Fruit fly (Drosophila melanogaster): ENCODE measurements around the gene B-H2.
A peak's percentile ranks its signal among the peaks of the same experiment; 100 is the strongest.

Gene B-H2

DNA sequence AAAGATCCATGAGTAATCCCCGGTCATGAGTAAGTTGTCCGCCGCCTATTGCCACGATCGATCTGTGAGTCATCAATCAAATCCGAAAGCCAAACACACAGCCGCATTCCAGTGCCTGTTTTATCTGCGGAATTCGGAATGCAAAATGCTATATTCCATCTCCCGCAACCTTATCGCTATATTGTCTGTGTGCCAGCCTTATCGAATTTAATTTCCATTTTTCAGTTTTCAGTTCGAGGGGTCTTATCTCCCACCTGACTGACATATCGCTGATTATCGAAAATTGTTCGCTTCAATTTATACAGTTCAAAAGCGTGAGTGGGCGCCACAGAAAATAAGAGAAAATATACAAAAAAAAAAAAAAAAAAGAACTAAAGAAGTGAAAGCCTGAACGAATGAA, 25.2 kb upstream of the B-H2 start:
- TF ChIP-seq h (GFP tag; optimal IDR thresholded peaks at IDR 0.05) (peak; percentile 30), psq (GFP tag; optimal IDR thresholded peaks at IDR 0.05) (no peak), Rel (GFP tag; optimal IDR thresholded peaks at IDR 0.05) (no peak), Rel (tag; optimal IDR thresholded peaks at IDR 0.05) (peak; percentile 62)

DNA sequence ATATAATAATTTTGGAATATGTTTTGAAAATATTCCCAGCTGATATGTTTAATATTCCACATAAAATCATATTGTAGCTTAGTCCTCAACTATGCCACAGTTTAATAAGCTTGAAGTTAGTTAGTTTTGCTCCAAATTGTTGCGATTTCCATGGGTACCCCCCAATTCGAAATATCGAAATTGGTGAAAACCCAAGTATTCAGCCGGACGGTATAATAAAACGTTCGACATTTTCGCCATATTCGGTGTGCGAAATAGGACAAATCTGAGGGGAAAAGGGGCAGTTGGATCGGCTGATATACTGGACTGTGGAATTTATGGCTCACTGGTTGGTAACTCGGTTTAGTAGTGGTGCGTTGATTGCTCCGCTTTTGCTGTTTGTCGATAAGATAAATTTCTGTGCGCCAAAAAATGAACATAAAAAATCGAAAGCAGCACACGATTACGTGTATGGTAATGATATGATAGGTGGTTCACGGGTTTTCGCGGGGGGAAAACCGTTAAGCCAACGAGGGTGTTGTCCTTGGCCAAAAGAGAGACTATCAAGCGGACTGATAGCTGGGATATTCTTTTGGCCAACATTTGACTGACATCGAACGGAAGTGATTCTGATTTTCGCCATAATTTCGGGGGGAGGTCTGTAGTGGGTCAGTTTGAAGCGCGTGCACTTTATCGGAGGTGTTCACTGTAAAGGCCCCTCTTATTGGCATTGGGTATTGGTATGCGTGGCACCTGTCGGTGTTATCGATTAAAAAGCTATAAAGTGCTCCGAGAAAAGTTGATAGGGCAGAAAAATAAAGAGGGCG, 24.0 kb upstream of the B-H2 start:
- peak; percentile 4 for TF ChIP-seq fru (GFP tag; optimal IDR thresholded peaks at IDR 0.05)
- no peak for TF ChIP-seq Mio (GFP tag; optimal IDR thresholded peaks at IDR 0.05)
- TF ChIP-seq h (GFP tag; optimal IDR thresholded peaks at IDR 0.05) = peak; percentile 60
- peak in 1 of 2 experiments; percentile 20 for TF ChIP-seq foxo (GFP tag; optimal IDR thresholded peaks at IDR 0.05)
- no peak for TF ChIP-seq pan (optimal IDR thresholded peaks at IDR 0.05)
- TF ChIP-seq dsf (GFP tag; optimal IDR thresholded peaks at IDR 0.05; ENCODE audit: borderline replicate concordance) = no peak
- TF ChIP-seq Rel (GFP tag; optimal IDR thresholded peaks at IDR 0.05) = no peak
- peak; percentile 98 for TF ChIP-seq Rel (tag; optimal IDR thresholded peaks at IDR 0.05)

DNA sequence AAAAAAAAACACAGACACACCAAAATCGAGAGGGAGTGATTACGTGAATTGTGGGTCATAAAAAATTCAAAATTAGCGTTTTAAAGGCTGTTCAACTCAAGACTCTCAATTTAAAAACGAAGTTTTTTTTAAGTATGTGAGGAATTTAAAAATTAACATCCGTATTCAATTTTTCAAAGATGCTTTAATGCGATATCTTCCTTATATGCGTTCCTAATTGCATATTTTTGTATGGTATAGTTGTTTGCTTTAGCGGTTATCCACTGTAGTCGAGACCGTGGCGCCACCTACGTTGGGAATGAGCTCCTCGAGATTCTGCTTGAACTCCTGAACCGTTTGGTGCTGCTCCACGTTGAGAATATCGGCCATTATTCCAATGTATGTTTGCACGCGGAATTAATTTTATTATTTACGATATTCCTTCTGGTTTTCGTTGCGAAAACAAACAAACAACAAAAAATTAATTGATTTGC, 23.4 kb upstream of the B-H2 start:
- peak in 1 of 2 experiments; percentile 31 for TF ChIP-seq foxo (GFP tag; optimal IDR thresholded peaks at IDR 0.05)
- no peak for TF ChIP-seq GATAd (GFP tag; optimal IDR thresholded peaks at IDR 0.05)
- peak; percentile 16 for TF ChIP-seq rgr (GFP tag; optimal IDR thresholded peaks at IDR 0.05)

DNA sequence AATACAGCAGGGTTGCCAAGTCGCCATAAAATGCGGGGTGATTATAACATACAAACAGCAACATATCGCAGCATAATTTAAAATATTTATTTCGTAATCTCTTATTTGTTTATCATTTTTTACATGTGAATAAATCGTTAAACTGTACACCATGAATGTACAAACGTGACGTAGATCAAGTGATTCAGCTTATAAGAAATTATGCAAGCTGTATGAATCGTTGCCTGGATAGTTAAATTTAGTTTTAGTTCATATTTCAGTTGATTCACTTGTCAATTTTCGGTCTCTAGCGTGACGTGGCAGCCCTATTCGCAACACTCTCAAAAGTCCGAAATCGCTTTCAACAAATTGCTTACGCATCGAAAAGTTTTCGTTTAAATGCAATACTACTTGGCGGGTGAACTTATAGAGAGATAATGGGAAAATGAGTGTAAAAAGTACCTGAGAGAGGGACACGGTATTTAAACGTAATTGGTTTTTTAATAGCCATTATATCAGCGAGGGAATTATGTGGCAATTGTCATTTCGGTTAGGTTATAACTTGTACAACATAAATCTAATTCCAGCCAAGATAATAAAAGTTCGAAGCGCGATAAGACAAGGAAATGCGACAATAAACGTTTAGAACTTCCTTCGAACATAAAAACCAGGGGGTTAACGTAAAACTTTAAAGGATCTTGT, 22.2 kb upstream of the B-H2 start:
- TF ChIP-seq psq (GFP tag; optimal IDR thresholded peaks at IDR 0.05) (peak; percentile 47), N (GFP tag; optimal IDR thresholded peaks at IDR 0.05) (no peak), GATAd (GFP tag; optimal IDR thresholded peaks at IDR 0.05) (no peak), Dif (GFP tag; optimal IDR thresholded peaks at IDR 0.05; ENCODE audit: partially characterized antibody) (no peak), dsf (GFP tag; optimal IDR thresholded peaks at IDR 0.05; ENCODE audit: borderline replicate concordance) (no peak), brk (GFP tag; optimal IDR thresholded peaks at IDR 0.05) (peak; percentile 1), OdsH (GFP tag; optimal IDR thresholded peaks at IDR 0.05) (peak; percentile 50), Dfd (GFP tag; optimal IDR thresholded peaks at IDR 0.05) (no peak), rgr (GFP tag; optimal IDR thresholded peaks at IDR 0.05) (peak; percentile 75), CG9705 (GFP tag; optimal IDR thresholded peaks at IDR 0.05) (peak; percentile 21), jim (GFP tag; optimal IDR thresholded peaks at IDR 0.05) (no peak), Rel (GFP tag; optimal IDR thresholded peaks at IDR 0.05) (no peak), Rel (tag; optimal IDR thresholded peaks at IDR 0.05) (peak; percentile 11), Hnf4 (GFP tag; optimal IDR thresholded peaks at IDR 0.05) (peak; percentile 66), CG32264 (GFP tag; optimal IDR thresholded peaks at IDR 0.05) (peak; percentile 30), tai (GFP tag; optimal IDR thresholded peaks at IDR 0.05) (no peak), CrebA (GFP tag; optimal IDR thresholded peaks at IDR 0.05; ENCODE audit: borderline replicate concordance) (no peak), Vsx2 (GFP tag; optimal IDR thresholded peaks at IDR 0.05; ENCODE audit: partially characterized antibody) (no peak), Sp1 (GFP tag; optimal IDR thresholded peaks at IDR 0.05) (peak; percentile 70), Myc (optimal IDR thresholded peaks at IDR 0.05) (no peak), Jra (GFP tag; optimal IDR thresholded peaks at IDR 0.05) (peak; percentile 15), HLH106 (tag; optimal IDR thresholded peaks at IDR 0.05) (peak; percentile 77), foxo (GFP tag; optimal IDR thresholded peaks at IDR 0.05) (peak; percentile 5 to 80), Hr78 (GFP tag; optimal IDR thresholded peaks at IDR 0.05) (no peak), Abd-B (GFP tag; optimal IDR thresholded peaks at IDR 0.05) (no peak), sage (GFP tag; optimal IDR thresholded peaks at IDR 0.05) (peak; percentile 0), br (GFP tag; optimal IDR thresholded peaks at IDR 0.05) (peak; percentile 77), dmrt93B (GFP tag; optimal IDR thresholded peaks at IDR 0.05) (peak; percentile 45), ey (GFP tag; optimal IDR thresholded peaks at IDR 0.05) (peak; percentile 62), h (GFP tag; optimal IDR thresholded peaks at IDR 0.05) (peak; percentile 75), fru (GFP tag; optimal IDR thresholded peaks at IDR 0.05) (peak; percentile 71)

Measured in whole organism, wandering third instar larva.